Worm (Caenorhabditis elegans) whole organism, L1 larva: Measurements from ENCODE around the gene C06C6.9.

ENCODE experiments used
- C16A3.4 ChIP-seq: fragments of 150-350 bp; optimal IDR thresholded peaks from 2 replicates; lab custom pipeline; 2014; ENCODE audit warnings: missing biosample characterization, missing genetic modification characterization
- F16B12.6 ChIP-seq: fragments of 150-350 bp; optimal IDR thresholded peaks from 2 replicates; lab custom pipeline; 2014; ENCODE audit warnings: missing biosample characterization, missing genetic modification characterization
- Y116A8C.19 ChIP-seq: sonication (generic microtip); optimal IDR thresholded peaks from 2 replicates; lab custom pipeline; 2016; ENCODE audit warnings: missing compliant biosample characterization, missing genetic modification characterization, borderline replicate concordance
- aha-1 ChIP-seq: fragments of 150-350 bp; optimal IDR thresholded peaks from 2 replicates; lab custom pipeline; 2014; ENCODE audit warnings: missing biosample characterization, missing genetic modification characterization
- aly-2 ChIP-seq: fragments of 150-350 bp; optimal IDR thresholded peaks from 2 replicates; lab custom pipeline; 2014; ENCODE audit warnings: missing biosample characterization, missing genetic modification characterization
- ceh-63 ChIP-seq: fragments of 200-800 bp; sonication (Bioruptor generic); optimal IDR thresholded peaks from 2 replicates; lab custom pipeline; 2018; ENCODE audit warnings: mild to moderate bottlenecking, missing genetic modification characterization, missing compliant biosample characterization
- ceh-8 ChIP-seq: fragments of 200-800 bp; sonication (Bioruptor generic); optimal IDR thresholded peaks from 2 replicates; lab custom pipeline; 2018; ENCODE audit warnings: mild to moderate bottlenecking, missing genetic modification characterization, moderate library complexity, missing compliant biosample characterization
- ceh-82 ChIP-seq, 3 experiments: fragments of 150-350 bp in 1 of 3; sonication (generic microtip) in 2 of 3; optimal IDR thresholded peaks; 2 replicates each; lab custom pipeline; 2014 to 2017; ENCODE audit warnings: missing biosample characterization in 3 of 3, missing genetic modification characterization in 3 of 3
- ceh-88 ChIP-seq: fragments of 200-800 bp; sonication (Bioruptor generic); IDR thresholded peaks from 2 replicates; pipeline ENCODE4 v1.3.6; 2022; ENCODE audit warnings: missing genetic modification characterization, missing compliant biosample characterization
- ceh-90 ChIP-seq: sonication (generic microtip); optimal IDR thresholded peaks from 2 replicates; lab custom pipeline; 2016; ENCODE audit warnings: missing genetic modification characterization, missing compliant biosample characterization
- dpl-1 ChIP-seq, 3 experiments: fragments of 150-350 bp in 2 of 3; sonication (generic microtip) in 1 of 3; optimal IDR thresholded peaks; 2 replicates each; lab custom pipeline; 2014 to 2017; ENCODE audit warnings: missing biosample characterization in 3 of 3, missing genetic modification characterization in 3 of 3, missing genetic modification reagents in 3 of 3
- efl-1 ChIP-seq, 4 experiments: fragments of 150-350 bp; optimal IDR thresholded peaks in 3 of 4; peaks in 1 of 4; 1 replicate in 1 of 4; 2 replicates in 3 of 4; lab custom pipeline; 2014; ENCODE audit warnings: missing biosample characterization in 2 of 4, missing genetic modification characterization in 2 of 4, missing genetic modification reagents in 2 of 4
- efl-3 ChIP-seq: fragments of 200-800 bp; sonication (Bioruptor generic); optimal IDR thresholded peaks from 2 replicates; lab custom pipeline; 2018; ENCODE audit warnings: mild to moderate bottlenecking, missing genetic modification characterization, missing compliant biosample characterization
- elt-2 ChIP-seq: sonication (generic microtip); optimal IDR thresholded peaks from 2 replicates; lab custom pipeline; 2016; ENCODE audit warnings: missing genetic modification characterization, mild to moderate bottlenecking, inconsistent platforms, missing compliant biosample characterization, missing genetic modification reagents
- elt-3 ChIP-seq, 6 experiments: fragments of 150-350 bp in 1 of 6; sonication (generic microtip); optimal IDR thresholded peaks; 2 replicates each; lab custom pipeline; 2017 to 2018; ENCODE audit warnings: missing biosample characterization in 6 of 6, missing genetic modification characterization in 6 of 6, inconsistent platforms in 1 of 6
- ets-5 ChIP-seq: fragments of 200-800 bp; sonication (Bioruptor generic); IDR thresholded peaks from 2 replicates; pipeline ENCODE4 v1.3.6; 2022; ENCODE audit warnings: missing genetic modification characterization, missing compliant biosample characterization
- fkh-10 ChIP-seq: sonication (generic microtip); optimal IDR thresholded peaks from 2 replicates; lab custom pipeline; 2017; ENCODE audit warnings: missing biosample characterization, missing genetic modification reagents, missing genetic modification characterization
- hpl-2 ChIP-seq: fragments of 150-350 bp; optimal IDR thresholded peaks from 2 replicates; lab custom pipeline; 2014; ENCODE audit warnings: missing biosample characterization, missing genetic modification reagents, missing genetic modification characterization
- lin-35 ChIP-seq, 2 experiments: fragments of 150-350 bp; optimal IDR thresholded peaks; 2 replicates each; lab custom pipeline; 2014; ENCODE audit warnings: missing biosample characterization in 2 of 2, missing genetic modification characterization in 2 of 2, missing genetic modification reagents in 2 of 2
- lir-3 ChIP-seq: sonication (generic microtip); optimal IDR thresholded peaks from 2 replicates; lab custom pipeline; 2016; ENCODE audit warnings: mild to moderate bottlenecking, missing genetic modification characterization, moderate library complexity, missing compliant biosample characterization; ENCODE audit not compliant: poor library complexity
- lsy-2 ChIP-seq, 2 experiments: fragments of 150-350 bp; optimal IDR thresholded peaks; 2 replicates each; lab custom pipeline; 2014; ENCODE audit warnings: missing biosample characterization in 2 of 2, missing genetic modification characterization in 2 of 2
- mab-9 ChIP-seq: fragments of 200-800 bp; sonication (Bioruptor generic); IDR thresholded peaks from 2 replicates; pipeline ENCODE4 v1.3.6; 2022; ENCODE audit warnings: missing genetic modification reagents, missing genetic modification characterization, missing compliant biosample characterization
- mdl-1 ChIP-seq, 2 experiments: fragments of 150-350 bp; optimal IDR thresholded peaks; 2 replicates each; lab custom pipeline; 2014 to 2017; ENCODE audit warnings: missing biosample characterization in 2 of 2, missing genetic modification characterization in 2 of 2, inconsistent platforms in 1 of 2
- mep-1 ChIP-seq: fragments of 150-350 bp; optimal IDR thresholded peaks from 2 replicates; lab custom pipeline; 2014; ENCODE audit warnings: missing biosample characterization, missing genetic modification characterization
- nhr-12 ChIP-seq: sonication (generic microtip); optimal IDR thresholded peaks from 2 replicates; lab custom pipeline; 2017; ENCODE audit warnings: missing biosample characterization, missing genetic modification characterization
- nhr-19 ChIP-seq: fragments of 200-800 bp; sonication (Bioruptor generic); conservative IDR thresholded peaks from 2 replicates; pipeline ENCODE4 v1.3.6; 2022; ENCODE audit warnings: missing genetic modification characterization, missing compliant biosample characterization
- nhr-20 ChIP-seq: sonication (generic microtip); optimal IDR thresholded peaks from 2 replicates; lab custom pipeline; 2016; ENCODE audit warnings: mild to moderate bottlenecking, missing genetic modification characterization, missing compliant biosample characterization
- nhr-47 ChIP-seq: sonication (generic microtip); optimal IDR thresholded peaks from 2 replicates; lab custom pipeline; 2016; ENCODE audit warnings: mild to moderate bottlenecking, missing genetic modification characterization, moderate library complexity, missing compliant biosample characterization
- nhr-71 ChIP-seq: sonication (generic microtip); optimal IDR thresholded peaks from 2 replicates; lab custom pipeline; 2016; ENCODE audit warnings: mild to moderate bottlenecking, missing genetic modification characterization, moderate library complexity, missing compliant biosample characterization
- nhr-84 ChIP-seq: sonication (generic microtip); optimal IDR thresholded peaks from 2 replicates; lab custom pipeline; 2017; ENCODE audit warnings: missing biosample characterization, missing genetic modification characterization
- nhr-85 ChIP-seq: sonication (generic microtip); peaks from one replicate; lab custom pipeline; 2016; ENCODE audit warnings: missing genetic modification characterization, inconsistent platforms, missing compliant biosample characterization
- pqm-1 ChIP-seq: sonication (generic microtip); optimal IDR thresholded peaks from 3 replicates; lab custom pipeline; 2017; ENCODE audit warnings: missing biosample characterization, missing genetic modification characterization
- rnt-1 ChIP-seq: sonication (generic microtip); optimal IDR thresholded peaks from 2 replicates; lab custom pipeline; 2016; ENCODE audit warnings: mild to moderate bottlenecking, missing genetic modification characterization, moderate library complexity, missing compliant biosample characterization
- sox-4 ChIP-seq: sonication (generic microtip); optimal IDR thresholded peaks from 2 replicates; lab custom pipeline; 2016; ENCODE audit warnings: missing genetic modification characterization, missing compliant biosample characterization
- unc-130 ChIP-seq: fragments of 150-350 bp; optimal IDR thresholded peaks from 2 replicates; lab custom pipeline; 2017; ENCODE audit warnings: missing biosample characterization, missing genetic modification characterization, inconsistent platforms
- unc-98 ChIP-seq: fragments of 200-800 bp; sonication (Bioruptor generic); IDR thresholded peaks from 2 replicates; pipeline ENCODE4 v1.3.6; 2022; ENCODE audit warnings: missing genetic modification characterization, missing compliant biosample characterization
- vab-15 ChIP-seq: sonication (generic microtip); optimal IDR thresholded peaks from 2 replicates; lab custom pipeline; 2017; ENCODE audit warnings: missing genotype, mild to moderate bottlenecking, missing genetic modification characterization, missing compliant biosample characterization
- xbp-1 ChIP-seq: sonication (generic microtip); optimal IDR thresholded peaks from 2 replicates; lab custom pipeline; 2016; ENCODE audit warnings: missing genetic modification characterization, missing compliant biosample characterization

C06C6.9 gene

ce11 chrV:16022600-16022999 lies 26.0 kb upstream of the C06C6.9 start (continued):
- TF ChIP-seq Y116A8C.19 (tag; lab: Kevin White, UChicago) (peak; percentile 30), mab-9 (GFP tag; lab: Robert Waterston, UW) (no peak), elt-2 (tag; lab: Kevin White, UChicago) (peak; percentile 16)

DNA sequence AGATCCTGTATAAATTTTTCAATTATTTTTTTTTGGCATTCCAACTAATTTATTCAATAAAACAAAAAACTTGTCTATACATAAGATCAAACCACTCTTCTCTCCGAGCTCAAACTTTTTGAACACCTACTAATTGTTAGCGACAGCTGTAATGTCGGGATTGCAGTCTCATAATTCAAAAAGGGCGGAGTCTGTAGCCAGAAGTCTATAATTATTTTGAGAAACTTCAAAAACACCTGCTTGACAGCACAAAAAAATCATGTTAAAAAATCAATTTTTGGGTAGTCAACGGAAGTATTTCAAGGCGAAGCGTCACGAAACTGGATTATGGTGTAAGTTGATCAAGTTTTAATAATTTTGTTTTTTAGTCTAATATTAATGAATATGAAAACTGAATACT lies 23.5 kb upstream of the C06C6.9 start, which contains the start of gene srx-44:
srx-44 (plus strand) TSS at position 301 of the 400 bp plus-strand sequence.
- no peak for TF ChIP-seq efl-1 (optimal IDR thresholded peaks at IDR 0.05; lab: Kevin White, UChicago)
- no peak for TF ChIP-seq efl-1 (GFP tag; optimal IDR thresholded peaks at IDR 0.05 in 1 of 2; lab: Kevin White, UChicago)
- no peak for TF ChIP-seq aha-1
- no peak for TF ChIP-seq unc-130 (tag; lab: Kevin White, UChicago)
- TF ChIP-seq fkh-10 (GFP tag; lab: Kevin White, UChicago): no peak

- TF ChIP-seq nhr-20 (tag; lab: Kevin White, UChicago) (no peak), F16B12.6 (tag; lab: Kevin White, UChicago) (no peak), elt-2 (tag; lab: Kevin White, UChicago) (no peak), mep-1 (tag; lab: Kevin White, UChicago) (no peak), C16A3.4 (no peak), unc-98 (no peak), elt-3 (tag; optimal IDR thresholded peaks at IDR 0.05; lab: Kevin White, UChicago) (no peak), ceh-63 (GFP tag; lab: Kevin White, UChicago) (no peak), ceh-88 (GFP tag; lab: Robert Waterston, UW) (no peak), nhr-47 (no peak), sox-4 (tag; lab: Kevin White, UChicago) (no peak), ceh-90 (no peak)
These were observed 21.1 kb upstream of the C06C6.9 start, which contains the start of gene srx-43 for ce11 chrV:16017671-16018070. Gene srx-43 (plus strand): TSS chrV:16017971.

DNA sequence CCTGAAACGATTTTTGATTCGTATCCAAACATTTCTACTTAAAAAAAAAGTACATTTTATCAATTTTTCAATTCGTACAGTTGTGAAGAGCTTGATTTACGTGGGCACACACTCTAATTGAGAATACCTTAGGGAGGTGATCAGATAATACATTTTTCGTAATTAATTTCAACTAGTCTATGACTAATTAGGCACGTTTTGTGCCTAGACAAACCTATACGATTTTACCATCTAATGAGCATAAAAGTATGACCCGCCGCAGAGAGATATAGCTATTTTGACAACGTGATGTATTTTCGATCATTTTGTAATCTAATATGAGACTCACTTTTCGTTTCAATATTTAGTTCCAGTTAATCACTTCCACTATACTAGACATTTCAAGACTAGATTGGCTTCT lies 20.4 kb upstream of the C06C6.9 start:
- TF ChIP-seq nhr-19 (GFP tag; lab: Robert Waterston, UW): no peak
- TF ChIP-seq ceh-8 (GFP tag; lab: Kevin White, UChicago): peak; percentile 66

DNA sequence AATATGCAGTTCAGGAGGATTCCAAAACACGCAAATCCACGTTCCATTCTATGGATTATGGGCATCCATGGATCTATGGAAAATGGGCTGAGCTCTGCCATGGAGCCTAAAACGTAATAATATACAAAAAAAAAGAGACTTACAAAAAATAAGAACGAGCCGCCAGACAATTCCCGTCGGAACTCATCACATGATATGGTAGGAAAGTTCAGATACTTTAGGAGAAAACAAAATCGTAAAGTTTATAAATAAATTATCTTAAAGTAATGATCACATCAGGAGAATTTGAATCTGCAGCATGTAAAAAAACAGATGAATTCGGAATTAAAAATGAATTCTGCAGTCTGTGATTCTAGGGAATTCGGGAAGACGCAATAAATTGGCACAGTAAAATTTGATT lies 19.1 kb upstream of the C06C6.9 start, which contains the start of gene str-232:
str-232 (minus strand) TSS at position 101 of the 400 bp plus-strand sequence.
- TF ChIP-seq lin-35 (GFP tag; optimal IDR thresholded peaks at IDR 0.05; lab: Kevin White, UChicago): no peak
- TF ChIP-seq lsy-2 (tag; optimal IDR thresholded peaks at IDR 0.05; lab: Kevin White, UChicago): no peak
- TF ChIP-seq pqm-1 (tag; lab: Kevin White, UChicago): no peak
- no peak for TF ChIP-seq C16A3.4
- no peak for TF ChIP-seq efl-3 (GFP tag; lab: Kevin White, UChicago)
- no peak for TF ChIP-seq mdl-1 (tag; optimal IDR thresholded peaks at IDR 0.05; lab: Kevin White, UChicago)
- no peak for TF ChIP-seq ceh-88 (GFP tag; lab: Robert Waterston, UW)
- no peak for TF ChIP-seq lir-3
- no peak for TF ChIP-seq xbp-1 (tag; lab: Kevin White, UChicago)
- TF ChIP-seq ceh-8 (GFP tag; lab: Kevin White, UChicago): no peak
- TF ChIP-seq nhr-71 (tag; lab: Kevin White, UChicago): no peak
- TF ChIP-seq nhr-12 (tag; lab: Kevin White, UChicago): no peak
- no peak for TF ChIP-seq nhr-19 (GFP tag; lab: Robert Waterston, UW)
- no peak for TF ChIP-seq vab-15
- TF ChIP-seq, all 84 proteins: peak for 0

DNA sequence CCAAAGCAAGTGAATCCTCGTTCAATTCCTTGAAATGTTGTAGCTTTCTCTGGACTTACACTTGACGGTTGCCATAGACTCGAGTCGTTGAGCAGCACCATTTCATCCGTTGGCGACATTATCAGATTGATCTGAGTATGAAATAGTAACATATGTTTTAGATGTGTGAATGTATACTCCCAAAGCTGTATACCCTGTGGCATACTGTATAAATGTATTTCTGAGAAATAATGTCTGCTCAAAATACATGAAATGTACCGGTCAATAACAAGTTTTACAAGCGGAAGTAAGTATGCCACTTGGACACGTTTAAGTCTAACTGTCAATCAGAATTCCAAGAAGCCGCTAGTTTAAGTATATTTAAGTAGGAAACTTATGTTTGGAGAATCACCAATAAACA lies 13.0 kb upstream of the C06C6.9 start, which contains the start of gene str-233:
str-233 (minus strand) TSS at position 101 of the 400 bp plus-strand sequence.
- TF ChIP-seq fkh-10 (GFP tag; lab: Kevin White, UChicago): no peak
- TF ChIP-seq hpl-2: no peak
- no peak for TF ChIP-seq mep-1 (tag; lab: Kevin White, UChicago)
- no peak for TF ChIP-seq nhr-19 (GFP tag; lab: Robert Waterston, UW)
- no peak for TF ChIP-seq nhr-84
- TF ChIP-seq dpl-1 (GFP tag; optimal IDR thresholded peaks at IDR 0.05; lab: Kevin White, UChicago): no peak
- no peak for TF ChIP-seq elt-2 (tag; lab: Kevin White, UChicago)
- no peak for TF ChIP-seq C16A3.4
- no peak for TF ChIP-seq ceh-88 (GFP tag; lab: Robert Waterston, UW)
- no peak for TF ChIP-seq nhr-85 (tag; lab: Kevin White, UChicago)
- no peak for TF ChIP-seq lir-3
- TF ChIP-seq sox-4 (tag; lab: Kevin White, UChicago): no peak
- no peak for TF ChIP-seq ets-5 (GFP tag; lab: Robert Waterston, UW)
- no peak for TF ChIP-seq rnt-1 (tag; lab: Kevin White, UChicago)
- TF ChIP-seq elt-3 (tag; optimal IDR thresholded peaks at IDR 0.05; lab: Kevin White, UChicago): no peak
- no peak for TF ChIP-seq aly-2 (tag; lab: Kevin White, UChicago)
- TF ChIP-seq ceh-82 (tag; optimal IDR thresholded peaks at IDR 0.05; lab: Kevin White, UChicago): no peak
- no peak for TF ChIP-seq nhr-47
